Fruit fly (Drosophila melanogaster) whole organism, embryonic: ENCODE measurements around the gene bark.

Experiments used
- CG10979 ChIP-seq: fragments of 200-800 bp; sonication (Bioruptor generic); optimal IDR thresholded peaks from 2 replicates; lab custom pipeline; 2018; ENCODE audit warnings: missing biosample characterization, mild to moderate bottlenecking, missing genetic modification characterization, moderate library complexity
- CG12236 ChIP-seq: fragments of 200-800 bp; sonication (Bioruptor generic); optimal IDR thresholded peaks from 2 replicates; lab custom pipeline; 2016; ENCODE audit warnings: missing biosample characterization, missing genetic modification characterization
- CG12744 ChIP-seq: fragments of 200-800 bp; sonication (Bioruptor generic); optimal IDR thresholded peaks from 2 replicates; lab custom pipeline; 2016; ENCODE audit warnings: missing biosample characterization, missing genetic modification characterization
- CG1529 ChIP-seq: fragments of 200-800 bp; sonication (Bioruptor generic); optimal IDR thresholded peaks from 3 replicates; lab custom pipeline; 2018; ENCODE audit warnings: missing biosample characterization, missing genetic modification characterization
- CG15601 ChIP-seq: fragments of 200-800 bp; sonication (Bioruptor generic); optimal IDR thresholded peaks from 3 replicates; lab custom pipeline; 2019; ENCODE audit warnings: missing biosample characterization, mild to moderate bottlenecking, missing genetic modification characterization, moderate library complexity
- CG18599 ChIP-seq: fragments of 200-800 bp; sonication (Bioruptor generic); optimal IDR thresholded peaks from 3 replicates; lab custom pipeline; 2017; ENCODE audit warnings: missing biosample characterization, missing genetic modification characterization, mild to moderate bottlenecking, moderate library complexity, missing genetic modification reagents
- CG34422 ChIP-seq: fragments of 200-800 bp; sonication (Bioruptor generic); IDR thresholded peaks from 3 replicates; pipeline ENCODE4 v1.3.6; 2022; ENCODE audit warnings: missing biosample characterization, missing genetic modification characterization
- CG42726 ChIP-seq: fragments of 200-800 bp; sonication (Bioruptor generic); IDR thresholded peaks from 2 replicates; pipeline ENCODE4 v1.3.6; 2022; ENCODE audit warnings: missing biosample characterization, missing genetic modification characterization; ENCODE audit not compliant: partially characterized antibody
- CG43689 ChIP-seq: fragments of 200-800 bp; sonication (Bioruptor generic); IDR thresholded peaks from 2 replicates; pipeline ENCODE4 v1.3.6; 2022; ENCODE audit warnings: missing biosample characterization, missing genetic modification characterization
- CG5245 ChIP-seq: fragments of 200-800 bp; sonication (Bioruptor generic); optimal IDR thresholded peaks from 3 replicates; lab custom pipeline; 2016; ENCODE audit warnings: missing biosample characterization, missing genetic modification characterization
- CG5953 ChIP-seq: fragments of 200-800 bp; sonication (Bioruptor generic); IDR thresholded peaks from 2 replicates; pipeline ENCODE4 v1.3.6; 2022; ENCODE audit warnings: missing biosample characterization, missing genetic modification characterization
- CG6791 ChIP-seq: fragments of 200-800 bp; sonication (Bioruptor generic); IDR thresholded peaks from 3 replicates; pipeline ENCODE4 v1.3.6; 2022; ENCODE audit warnings: missing biosample characterization, missing genetic modification characterization; ENCODE audit not compliant: partially characterized antibody
- CG8359 ChIP-seq: fragments of 200-800 bp; sonication (Bioruptor generic); optimal IDR thresholded peaks from 2 replicates; lab custom pipeline; 2017; ENCODE audit warnings: missing biosample characterization, mild to moderate bottlenecking, missing genetic modification characterization, borderline replicate concordance
- CG9437 ChIP-seq: fragments of 200-800 bp; sonication (Bioruptor generic); optimal IDR thresholded peaks from 2 replicates; lab custom pipeline; 2018; ENCODE audit warnings: missing biosample characterization, mild to moderate bottlenecking, missing genetic modification characterization
- CHES-1-like ChIP-seq: fragments of 200-800 bp; sonication (Bioruptor generic); optimal IDR thresholded peaks from 2 replicates; lab custom pipeline; 2016; ENCODE audit warnings: missing biosample characterization, missing genetic modification characterization
- Deaf1 ChIP-seq: fragments of 200-800 bp; optimal IDR thresholded peaks from 3 replicates; lab custom pipeline; 2019; ENCODE audit warnings: missing biosample characterization, mild to moderate bottlenecking, missing genetic modification characterization, moderate library complexity
- Dip3 ChIP-seq: fragments of 200-800 bp; sonication (Bioruptor generic); optimal IDR thresholded peaks from 3 replicates; lab custom pipeline; 2016; ENCODE audit warnings: missing biosample characterization, missing genetic modification characterization
- Dll ChIP-seq: fragments of 200-800 bp; sonication (Bioruptor generic); IDR thresholded peaks from 4 replicates; pipeline ENCODE4 v1.3.6; 2022; ENCODE audit warnings: missing biosample characterization, missing genetic modification characterization; ENCODE audit not compliant: partially characterized antibody
- ERR ChIP-seq: fragments of 200-800 bp; sonication (Bioruptor generic); optimal IDR thresholded peaks from 2 replicates; lab custom pipeline; 2016; ENCODE audit warnings: missing biosample characterization, missing genetic modification characterization
- HHEX ChIP-seq: fragments of 200-800 bp; sonication (Bioruptor generic); optimal IDR thresholded peaks from 3 replicates; lab custom pipeline; 2017; ENCODE audit warnings: missing biosample characterization, mild to moderate bottlenecking, missing genetic modification characterization, missing genetic modification reagents
- Hmr ChIP-seq: fragments of 200-800 bp; sonication (Bioruptor generic); optimal IDR thresholded peaks from 3 replicates; lab custom pipeline; 2017; ENCODE audit warnings: mild to moderate bottlenecking, missing biosample characterization, missing genetic modification reagents, missing genetic modification characterization
- MESR4 ChIP-seq: fragments of 200-800 bp; sonication (Bioruptor generic); optimal IDR thresholded peaks from 2 replicates; lab custom pipeline; 2018; ENCODE audit warnings: missing biosample characterization, mild to moderate bottlenecking, missing genetic modification characterization, moderate library complexity
- NK7.1 ChIP-seq: fragments of 200-800 bp; sonication (Bioruptor generic); optimal IDR thresholded peaks from 3 replicates; lab custom pipeline; 2016; ENCODE audit warnings: missing biosample characterization, missing genetic modification characterization
- Nf-YA ChIP-seq: fragments of 200-800 bp; sonication (Bioruptor generic); IDR thresholded peaks from 2 replicates; pipeline ENCODE4 v1.3.6; 2022; ENCODE audit warnings: missing biosample characterization, missing genetic modification characterization
- Optix ChIP-seq: fragments of 200-800 bp; sonication (Bioruptor generic); IDR thresholded peaks from 3 replicates; pipeline ENCODE4 v1.3.6; 2022; ENCODE audit warnings: missing biosample characterization, missing genetic modification characterization
- Pdp1 ChIP-seq, 2 experiments: fragments of 200-800 bp; sonication (Bioruptor generic); optimal IDR thresholded peaks; 3 replicates each; lab custom pipeline; 2016; ENCODE audit warnings: missing biosample characterization in 2 of 2, missing genetic modification characterization in 2 of 2, mild to moderate bottlenecking in 1 of 2, moderate library complexity in 1 of 2
- Scr ChIP-seq: fragments of 200-800 bp; sonication (Bioruptor generic); IDR thresholded peaks from 2 replicates; pipeline ENCODE4 v1.3.6; 2022; ENCODE audit warnings: missing biosample characterization, missing genetic modification characterization; ENCODE audit not compliant: partially characterized antibody
- Sox102F ChIP-seq: fragments of 200-800 bp; sonication (Bioruptor generic); optimal IDR thresholded peaks from 2 replicates; lab custom pipeline; 2018; ENCODE audit warnings: missing biosample characterization, mild to moderate bottlenecking, missing genetic modification characterization, moderate library complexity
- Sry-δ ChIP-seq: fragments of 200-800 bp; sonication (Bioruptor generic); optimal IDR thresholded peaks from 2 replicates; lab custom pipeline; 2016; ENCODE audit warnings: missing biosample characterization, missing genetic modification characterization
- TFAM ChIP-seq: fragments of 200-800 bp; sonication (Bioruptor generic); optimal IDR thresholded peaks from 2 replicates; lab custom pipeline; 2017; ENCODE audit warnings: missing biosample characterization, missing genetic modification characterization, inconsistent platforms
- Usf ChIP-seq: fragments of 200-800 bp; sonication (Bioruptor generic); optimal IDR thresholded peaks from 2 replicates; lab custom pipeline; 2017; ENCODE audit warnings: missing genotype, missing biosample characterization, missing genetic modification characterization
- Xrp1 ChIP-seq: fragments of 200-800 bp; sonication (Bioruptor generic); IDR thresholded peaks from 2 replicates; pipeline ENCODE4 v1.3.6; 2022; ENCODE audit warnings: missing biosample characterization, missing genetic modification characterization
- cg ChIP-seq: fragments of 200-800 bp; sonication (Bioruptor generic); optimal IDR thresholded peaks from 3 replicates; lab custom pipeline; 2019; ENCODE audit warnings: missing biosample characterization, mild to moderate bottlenecking, missing genetic modification characterization, moderate library complexity
- ci ChIP-seq: fragments of 200-800 bp; sonication (Bioruptor generic); IDR thresholded peaks from 3 replicates; pipeline ENCODE4 v1.3.6; 2022; ENCODE audit warnings: missing biosample characterization, missing genetic modification characterization
- croc ChIP-seq: fragments of 200-800 bp; sonication (Bioruptor generic); conservative IDR thresholded peaks from 3 replicates; pipeline ENCODE4 v1.3.6; 2022; ENCODE audit warnings: missing biosample characterization, missing genetic modification characterization
- ewg ChIP-seq: fragments of 200-800 bp; sonication (Bioruptor generic); optimal IDR thresholded peaks from 3 replicates; lab custom pipeline; 2017; ENCODE audit warnings: mild to moderate bottlenecking, missing biosample characterization, missing genetic modification reagents, missing genetic modification characterization
- fd64A ChIP-seq: fragments of 200-800 bp; sonication (Bioruptor generic); optimal IDR thresholded peaks from 3 replicates; lab custom pipeline; 2018; ENCODE audit warnings: missing biosample characterization, mild to moderate bottlenecking, missing genetic modification characterization
- jumu ChIP-seq: fragments of 200-800 bp; sonication (Bioruptor generic); optimal IDR thresholded peaks from 3 replicates; lab custom pipeline; 2016; ENCODE audit warnings: missing biosample characterization, missing genetic modification characterization
- ken ChIP-seq: fragments of 200-800 bp; sonication (Bioruptor generic); IDR thresholded peaks from 3 replicates; pipeline ENCODE4 v1.3.6; 2022; ENCODE audit warnings: missing biosample characterization, missing genetic modification characterization
- org-1 ChIP-seq: fragments of 200-800 bp; sonication (Bioruptor generic); optimal IDR thresholded peaks from 2 replicates; lab custom pipeline; 2017; ENCODE audit warnings: missing biosample characterization, missing genetic modification characterization
- pfk ChIP-seq: fragments of 200-800 bp; sonication (Bioruptor generic); optimal IDR thresholded peaks from 2 replicates; lab custom pipeline; 2018; ENCODE audit warnings: missing biosample characterization, mild to moderate bottlenecking, missing genetic modification characterization, moderate library complexity
- repo ChIP-seq: fragments of 200-800 bp; sonication (Bioruptor generic); optimal IDR thresholded peaks from 2 replicates; lab custom pipeline; 2016; ENCODE audit warnings: missing biosample characterization, missing genetic modification characterization
- ro ChIP-seq: fragments of 200-800 bp; sonication (Bioruptor generic); IDR thresholded peaks from 2 replicates; pipeline ENCODE4 v1.3.6; 2022; ENCODE audit warnings: missing biosample characterization, missing genetic modification characterization
- slbo ChIP-seq: fragments of 200-800 bp; sonication (Bioruptor generic); IDR thresholded peaks from 2 replicates; pipeline ENCODE4 v1.3.6; 2022; ENCODE audit warnings: missing biosample characterization, missing genetic modification characterization
- slp2 ChIP-seq: fragments of 200-800 bp; sonication (Bioruptor generic); optimal IDR thresholded peaks from 2 replicates; lab custom pipeline; 2016; ENCODE audit warnings: missing biosample characterization, missing genetic modification characterization
- stc ChIP-seq: fragments of 200-800 bp; sonication (Bioruptor generic); IDR thresholded peaks from 2 replicates; pipeline ENCODE4 v1.3.6; 2022; ENCODE audit warnings: missing biosample characterization, missing genetic modification characterization
- tin ChIP-seq: fragments of 200-800 bp; sonication (Bioruptor generic); optimal IDR thresholded peaks from 3 replicates; lab custom pipeline; 2016; ENCODE audit warnings: missing biosample characterization, missing genetic modification characterization
- tna ChIP-seq: fragments of 200-800 bp; sonication (Bioruptor generic); IDR thresholded peaks from 2 replicates; pipeline ENCODE4 v1.3.6; 2022; ENCODE audit warnings: missing biosample characterization, missing genetic modification characterization; ENCODE audit not compliant: partially characterized antibody
- wor ChIP-seq: fragments of 200-800 bp; sonication (Bioruptor generic); IDR thresholded peaks from 2 replicates; pipeline ENCODE4 v1.3.6; 2022; ENCODE audit warnings: missing biosample characterization, missing genetic modification characterization
- z ChIP-seq: fragments of 200-800 bp; sonication (Bioruptor generic); IDR thresholded peaks from 3 replicates; pipeline ENCODE4 v1.3.6; 2022; ENCODE audit warnings: missing biosample characterization, missing genetic modification characterization
- zen ChIP-seq: fragments of 200-800 bp; sonication (Bioruptor generic); optimal IDR thresholded peaks from 3 replicates; lab custom pipeline; 2018; ENCODE audit warnings: missing biosample characterization, mild to moderate bottlenecking, missing genetic modification characterization, moderate library complexity

bark gene

DNA sequence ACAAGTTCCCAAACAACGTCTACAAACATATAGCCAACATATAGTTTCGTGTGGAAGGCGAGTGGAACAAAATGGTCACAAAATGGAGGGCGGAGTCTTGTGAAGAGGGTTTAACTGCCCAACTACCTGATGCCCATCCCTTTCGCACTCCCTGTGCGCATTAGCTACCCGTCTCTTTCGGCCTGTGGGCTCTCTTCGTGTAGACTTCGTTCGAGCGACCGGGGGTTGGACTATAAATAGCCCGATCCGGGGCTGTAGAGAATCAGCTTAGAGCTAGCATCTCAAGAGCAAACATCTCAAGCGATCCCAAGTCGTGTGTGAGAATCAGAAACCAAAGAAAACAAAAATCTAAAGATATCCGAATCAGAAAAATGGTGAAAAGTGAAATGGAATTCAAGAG, 38.4 kb downstream of the bark start, which contains the start of gene slp1 (continued):
- no peak for TF ChIP-seq CG1529 (GFP tag; lab: Kevin White, UChicago)
- TF ChIP-seq org-1 (GFP tag; lab: Kevin White, UChicago) = no peak
- TF ChIP-seq Pdp1 (GFP tag; optimal IDR thresholded peaks at IDR 0.05; lab: Kevin White, UChicago) = no peak
- no peak for TF ChIP-seq Hmr
- no peak for TF ChIP-seq ERR (GFP tag; lab: Kevin White, UChicago)
- TF ChIP-seq CG5245 (GFP tag; lab: Kevin White, UChicago) = no peak
- no peak for TF ChIP-seq NK7.1 (GFP tag; lab: Kevin White, UChicago)
- peak; percentile 51 for TF ChIP-seq ewg
- no peak for TF ChIP-seq ken (GFP tag; lab: Robert Waterston, UW)
- no peak for TF ChIP-seq CG10979 (tag; lab: Kevin White, UChicago)
- TF ChIP-seq Optix (GFP tag; lab: Robert Waterston, UW) = no peak
- TF ChIP-seq TFAM = no peak
- TF ChIP-seq CG12236 (GFP tag; lab: Kevin White, UChicago) = no peak
- no peak for TF ChIP-seq Sry-δ
- no peak for TF ChIP-seq MESR4 (GFP tag; lab: Kevin White, UChicago)
- TF ChIP-seq repo (GFP tag; lab: Kevin White, UChicago) = no peak
- TF ChIP-seq Dip3 (GFP tag; lab: Kevin White, UChicago) = no peak
- TF ChIP-seq stc (GFP tag; lab: Robert Waterston, UW) = no peak; the same call in 1 of the 2 replicates
- TF ChIP-seq ci = no peak
- TF ChIP-seq fd64A (GFP tag; lab: Kevin White, UChicago) = no peak
- no peak for TF ChIP-seq tin (GFP tag; lab: Kevin White, UChicago)
- TF ChIP-seq HHEX (GFP tag; lab: Kevin White, UChicago) = no peak
- TF ChIP-seq Usf (GFP tag; lab: Kevin White, UChicago) = no peak
- no peak for TF ChIP-seq Sox102F (GFP tag; lab: Kevin White, UChicago)
- no peak for TF ChIP-seq CG18599 (GFP tag; lab: Kevin White, UChicago)
- TF ChIP-seq Dll (GFP tag; lab: Robert Waterston, UW) = no peak
- no peak for TF ChIP-seq croc (GFP tag; lab: Robert Waterston, UW)
- TF ChIP-seq CHES-1-like (GFP tag; lab: Kevin White, UChicago) = no peak
- no peak for TF ChIP-seq ro (GFP tag; lab: Robert Waterston, UW)
- TF ChIP-seq slbo = no peak
- no peak for TF ChIP-seq CG43689 (GFP tag; lab: Robert Waterston, UW)
- peak; percentile 3 for TF ChIP-seq pfk
- 0 out of 2 replicates have a peak, but pooled peaks have one; percentile 23 for TF ChIP-seq tna
- no peak for TF ChIP-seq jumu (GFP tag; lab: Kevin White, UChicago)
- peak; percentile 77 for TF ChIP-seq cg (GFP tag; lab: Kevin White, UChicago)
- TF ChIP-seq CG8359 (GFP tag; lab: Kevin White, UChicago) = no peak
- 0 out of 3 replicates have a peak, but pooled peaks have one; percentile 46 for TF ChIP-seq CG6791 (GFP tag; lab: Robert Waterston, UW)
- TF ChIP-seq zen = peak; percentile 39
- no peak for TF ChIP-seq Xrp1 (GFP tag; lab: Robert Waterston, UW)
- TF ChIP-seq Scr = no peak
- no peak for TF ChIP-seq slp2 (GFP tag; lab: Kevin White, UChicago)
- TF ChIP-seq z (GFP tag; lab: Robert Waterston, UW) = peak; percentile 58; the same call in 1 of the 3 replicates
- TF ChIP-seq CG15601 (tag; lab: Kevin White, UChicago) = no peak
- peak; percentile 26; the same call in 1 of the 2 replicates for TF ChIP-seq CG42726 (GFP tag; lab: Robert Waterston, UW)
- no peak for TF ChIP-seq CG5953 (GFP tag; lab: Robert Waterston, UW)
- no peak for TF ChIP-seq wor
- TF ChIP-seq Nf-YA (GFP tag; lab: Robert Waterston, UW) = peak; percentile 54
- no peak for TF ChIP-seq CG12744
- peak; percentile 95 for TF ChIP-seq Deaf1
- TF ChIP-seq CG9437 (GFP tag; lab: Kevin White, UChicago) = no peak
- TF ChIP-seq CG34422 (GFP tag; lab: Robert Waterston, UW) = no peak
